Worm (Caenorhabditis elegans) whole organism, dauer: ENCODE data around the gene C17B7.5.
"Not testable (repeated sequence)": the region's sequence is repeated elsewhere in the genome, so short reads cannot be mapped to it uniquely, and the experiment has no call there.

Experiments used
- unc-62 ChIP-seq: sonication (generic microtip); optimal IDR thresholded peaks from 2 replicates; lab custom pipeline; 2017; ENCODE audit warnings: missing biosample characterization, missing genetic modification reagents, missing genetic modification characterization

Gene C17B7.5

DNA sequence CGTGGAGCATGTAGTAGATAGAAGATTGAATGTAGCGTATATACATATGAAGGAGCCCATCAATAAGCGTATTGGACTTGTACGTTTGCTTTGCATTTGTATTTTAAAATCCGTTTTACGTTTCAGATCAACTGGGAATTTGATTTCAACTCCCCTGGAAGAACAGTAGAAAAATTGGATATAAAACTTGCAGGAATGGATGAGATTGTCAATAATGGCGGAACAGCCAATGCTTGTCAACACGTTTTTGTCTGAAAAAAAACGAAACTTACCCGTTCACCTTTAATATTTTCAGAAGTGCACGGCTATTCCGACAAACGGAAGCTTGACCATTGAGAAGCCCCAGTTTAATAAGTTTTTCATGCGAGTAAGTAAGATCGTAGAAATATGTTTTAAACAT is 34.3 kb downstream of the C17B7.5 start, which contains the start of gene C04E12.2:
Gene C04E12.2, plus strand, starts transcription at position 301 of the 400 bp plus-strand sequence.
- TF ChIP-seq unc-62 (GFP tag; lab: Kevin White, UChicago), result not testable (repeated sequence)

DNA sequence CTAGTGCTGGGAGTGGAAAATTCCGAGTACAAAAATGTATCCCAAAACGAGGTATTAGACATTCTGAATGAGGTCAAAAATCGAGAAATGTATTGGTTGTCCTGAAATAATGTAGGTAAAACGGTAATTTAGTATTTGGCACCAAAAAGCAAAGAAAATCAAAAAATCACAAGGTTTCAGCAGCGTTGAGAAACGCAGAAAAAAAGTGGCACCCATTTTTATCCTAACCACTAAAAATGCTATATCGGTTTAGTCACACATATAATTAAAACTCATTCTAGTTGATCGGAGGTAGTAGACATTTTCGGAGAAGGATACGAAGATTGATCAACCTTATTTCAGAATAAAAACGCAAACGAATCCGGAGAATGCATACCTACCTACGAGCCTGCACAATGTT is 39.2 kb downstream of the C17B7.5 start, which contains the start of gene srx-121:
Gene srx-121, minus strand, starts transcription at position 101 of the 400 bp plus-strand sequence.
- no peak for TF ChIP-seq unc-62 (GFP tag; lab: Kevin White, UChicago)

DNA sequence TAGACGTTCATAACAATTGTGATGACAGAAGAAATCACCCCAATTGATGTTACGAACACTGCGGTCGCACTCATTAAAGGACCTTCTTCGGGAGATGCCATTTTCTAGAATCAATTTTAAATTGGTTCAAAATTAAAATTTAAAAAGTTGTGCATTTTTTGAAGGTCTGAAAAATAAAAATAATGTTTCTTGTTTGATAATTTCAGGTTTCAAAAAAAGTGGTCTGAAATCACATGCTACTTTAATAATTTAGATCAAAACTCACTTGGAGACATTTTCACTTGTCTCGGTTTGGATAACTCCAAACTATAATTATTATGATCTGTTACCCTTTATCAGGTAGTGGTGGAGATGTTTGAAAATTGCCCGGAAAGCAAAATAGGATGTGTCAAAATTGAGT is 43.5 kb downstream of the C17B7.5 start, which contains the start of gene srbc-2:
Gene srbc-2, minus strand, starts transcription at position 101 of the 400 bp plus-strand sequence.
- no peak for TF ChIP-seq unc-62 (GFP tag; lab: Kevin White, UChicago)

DNA sequence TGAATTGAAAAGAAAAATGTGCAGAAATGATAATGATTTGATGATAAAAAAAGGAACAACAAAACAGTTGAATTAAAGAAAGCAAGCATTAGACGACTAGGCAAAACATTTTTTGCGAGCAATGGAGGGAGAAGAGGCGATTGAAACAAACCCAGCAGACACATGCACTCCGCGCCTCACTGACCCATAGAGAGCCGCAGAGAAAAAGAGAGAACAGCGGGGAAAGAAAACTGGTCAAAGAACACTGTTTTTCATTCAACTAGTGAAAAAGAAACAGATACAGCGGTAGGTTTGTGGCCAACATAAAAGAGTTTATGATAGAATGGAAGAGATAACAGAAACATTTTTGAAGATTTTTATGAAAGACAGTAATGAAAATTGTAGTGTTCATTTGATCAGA is 54.9 kb downstream of the C17B7.5 start:
- no peak for TF ChIP-seq unc-62 (GFP tag; lab: Kevin White, UChicago)
